Fruit fly (Drosophila melanogaster) whole organism, embryonic: ENCODE data around the gene CG40198.

Source experiments
- CG10147 ChIP-seq: fragments of 200-800 bp; sonication (Bioruptor generic); optimal IDR thresholded peaks from 2 replicates; lab custom pipeline; 2019; ENCODE audit warnings: missing biosample characterization, mild to moderate bottlenecking, missing genetic modification characterization, moderate library complexity
- CG10321 ChIP-seq: fragments of 200-800 bp; sonication (Bioruptor generic); IDR thresholded peaks from 2 replicates; pipeline ENCODE4 v1.3.6; 2022; ENCODE audit warnings: missing biosample characterization, missing genetic modification characterization
- CG10366 ChIP-seq: fragments of 200-800 bp; sonication (Bioruptor generic); IDR thresholded peaks from 2 replicates; pipeline ENCODE4 v1.3.6; 2022; ENCODE audit warnings: missing biosample characterization, missing genetic modification characterization
- CG14014 ChIP-seq: fragments of 200-800 bp; sonication (Bioruptor generic); IDR thresholded peaks from 2 replicates; pipeline ENCODE4 v1.3.6; 2022; ENCODE audit warnings: missing biosample characterization, missing genetic modification characterization
- CG14860 ChIP-seq: fragments of 200-800 bp; sonication (Bioruptor generic); IDR thresholded peaks from 3 replicates; pipeline ENCODE4 v1.3.6; 2022; ENCODE audit warnings: missing biosample characterization, missing genetic modification characterization; ENCODE audit not compliant: partially characterized antibody
- CG15696 ChIP-seq: fragments of 200-800 bp; sonication (Bioruptor generic); optimal IDR thresholded peaks from 2 replicates; lab custom pipeline; 2019; ENCODE audit warnings: missing biosample characterization, mild to moderate bottlenecking, missing genetic modification characterization, moderate library complexity
- CG17361 ChIP-seq: fragments of 200-800 bp; sonication (Bioruptor generic); IDR thresholded peaks from 3 replicates; pipeline ENCODE4 v1.3.6; 2022; ENCODE audit warnings: missing biosample characterization, missing genetic modification characterization
- CG18619 ChIP-seq: fragments of 200-800 bp; sonication (Bioruptor generic); optimal IDR thresholded peaks from 3 replicates; lab custom pipeline; 2017; ENCODE audit warnings: missing biosample characterization, mild to moderate bottlenecking, missing genetic modification characterization
- CG2712 ChIP-seq: fragments of 200-800 bp; optimal IDR thresholded peaks from 3 replicates; lab custom pipeline; 2019; ENCODE audit warnings: missing biosample characterization, mild to moderate bottlenecking, missing genetic modification characterization, moderate library complexity
- CG31224 ChIP-seq: fragments of 200-800 bp; sonication (Bioruptor generic); IDR thresholded peaks from 2 replicates; pipeline ENCODE4 v1.3.6; 2022; ENCODE audit warnings: missing biosample characterization, missing genetic modification characterization
- CG3407 ChIP-seq: fragments of 200-800 bp; sonication (Bioruptor generic); optimal IDR thresholded peaks from 2 replicates; lab custom pipeline; 2018; ENCODE audit warnings: missing biosample characterization, mild to moderate bottlenecking, missing genetic modification characterization
- CG42726 ChIP-seq: fragments of 200-800 bp; sonication (Bioruptor generic); IDR thresholded peaks from 2 replicates; pipeline ENCODE4 v1.3.6; 2022; ENCODE audit warnings: missing biosample characterization, missing genetic modification characterization; ENCODE audit not compliant: partially characterized antibody
- CG4424 ChIP-seq: fragments of 200-800 bp; sonication (Bioruptor generic); optimal IDR thresholded peaks from 3 replicates; lab custom pipeline; 2016; ENCODE audit warnings: missing biosample characterization, missing genetic modification characterization
- CG6175 ChIP-seq: fragments of 200-800 bp; sonication (Bioruptor generic); IDR thresholded peaks from 3 replicates; pipeline ENCODE4 v1.3.6; 2022; ENCODE audit warnings: missing biosample characterization, missing genetic modification characterization
- CG6765 ChIP-seq: fragments of 200-800 bp; sonication (Bioruptor generic); optimal IDR thresholded peaks from 3 replicates; lab custom pipeline; 2017; ENCODE audit warnings: missing biosample characterization, mild to moderate bottlenecking, missing genetic modification characterization
- CG7963 ChIP-seq: fragments of 200-800 bp; sonication (Bioruptor generic); IDR thresholded peaks from 3 replicates; pipeline ENCODE4 v1.3.6; 2022; ENCODE audit warnings: missing biosample characterization, missing genetic modification characterization; ENCODE audit not compliant: partially characterized antibody
- CG8478 ChIP-seq: fragments of >200 bp; optimal IDR thresholded peaks from 2 replicates; lab custom pipeline; 2018
- CHES-1-like ChIP-seq: fragments of 200-800 bp; sonication (Bioruptor generic); optimal IDR thresholded peaks from 2 replicates; lab custom pipeline; 2016; ENCODE audit warnings: missing biosample characterization, missing genetic modification characterization
- D19B ChIP-seq: fragments of 200-800 bp; sonication (Bioruptor generic); optimal IDR thresholded peaks from 2 replicates; lab custom pipeline; 2017; ENCODE audit warnings: missing biosample characterization, mild to moderate bottlenecking, missing genetic modification characterization
- Dip2 ChIP-seq: fragments of 200-800 bp; sonication (Bioruptor generic); IDR thresholded peaks from 2 replicates; pipeline ENCODE4 v1.3.6; 2022; ENCODE audit warnings: missing biosample characterization, missing genetic modification characterization
- HLH4C ChIP-seq: fragments of 200-800 bp; sonication (Bioruptor generic); IDR thresholded peaks from 3 replicates; pipeline ENCODE4 v1.3.6; 2022; ENCODE audit warnings: missing biosample characterization, missing genetic modification characterization; ENCODE audit not compliant: partially characterized antibody
- Med ChIP-seq: fragments of 200-800 bp; sonication (Bioruptor generic); peaks from one replicate; lab custom pipeline; 2016; ENCODE audit warnings: missing biosample characterization, missing genetic modification characterization, mild to moderate bottlenecking, inconsistent platforms, moderate library complexity
- Mrtf ChIP-seq: fragments of 200-800 bp; sonication (Bioruptor generic); IDR thresholded peaks from 3 replicates; pipeline ENCODE4 v1.3.6; 2022; ENCODE audit warnings: missing biosample characterization, missing genetic modification characterization
- Oaz ChIP-seq: fragments of 200-800 bp; sonication (Bioruptor generic); IDR thresholded peaks from 2 replicates; pipeline ENCODE4 v1.3.6; 2022; ENCODE audit warnings: missing biosample characterization, missing genetic modification characterization
- Poxn ChIP-seq: fragments of 200-800 bp; sonication (Bioruptor generic); IDR thresholded peaks from 2 replicates; pipeline ENCODE4 v1.3.6; 2022; ENCODE audit warnings: missing biosample characterization, missing genetic modification characterization
- Ptx1 ChIP-seq: fragments of 200-800 bp; sonication (Bioruptor generic); IDR thresholded peaks from 2 replicates; pipeline ENCODE4 v1.3.6; 2022; ENCODE audit warnings: missing biosample characterization, missing genetic modification characterization
- Ravus ChIP-seq: fragments of 200-800 bp; sonication (Bioruptor generic); IDR thresholded peaks from 2 replicates; pipeline ENCODE4 v1.3.6; 2022; ENCODE audit warnings: missing biosample characterization, missing genetic modification characterization
- Sox100B ChIP-seq: fragments of 200-800 bp; sonication (Bioruptor generic); optimal IDR thresholded peaks from 3 replicates; lab custom pipeline; 2018; ENCODE audit warnings: missing biosample characterization, mild to moderate bottlenecking, missing genetic modification characterization
- Ssrp ChIP-seq: fragments of 200-800 bp; sonication (Bioruptor generic); optimal IDR thresholded peaks from 2 replicates; lab custom pipeline; 2018; ENCODE audit warnings: missing biosample characterization, mild to moderate bottlenecking, missing genetic modification characterization, moderate library complexity
- Trl ChIP-seq, 3 experiments: fragments of >200 bp in 2 of 3; fragments of 200-800 bp in 1 of 3; sonication (Bioruptor generic) in 1 of 3; optimal IDR thresholded peaks; 2 replicates in 1 of 3; 3 replicates in 2 of 3; lab custom pipeline; 2016 to 2017; ENCODE audit warnings: missing biosample characterization in 1 of 3, missing genetic modification characterization in 1 of 3
- amos ChIP-seq: fragments of 200-800 bp; sonication (Bioruptor generic); IDR thresholded peaks from 2 replicates; pipeline ENCODE4 v1.3.6; 2022; ENCODE audit warnings: missing biosample characterization, missing genetic modification characterization; ENCODE audit not compliant: partially characterized antibody
- en ChIP-seq: fragments of 200-800 bp; sonication (Bioruptor generic); optimal IDR thresholded peaks from 2 replicates; lab custom pipeline; 2016; ENCODE audit warnings: missing biosample characterization, missing genetic modification characterization
- gce ChIP-seq: fragments of 200-800 bp; sonication (Bioruptor generic); IDR thresholded peaks from 3 replicates; pipeline ENCODE4 v1.3.6; 2022; ENCODE audit warnings: missing biosample characterization, missing genetic modification characterization
- inv ChIP-seq: fragments of 200-800 bp; sonication (Bioruptor generic); IDR thresholded peaks from 2 replicates; pipeline ENCODE4 v1.3.6; 2022; ENCODE audit warnings: missing biosample characterization, missing genetic modification characterization; ENCODE audit not compliant: partially characterized antibody
- lola ChIP-seq, 3 experiments: fragments of >200 bp in 2 of 3; fragments of 200-800 bp in 1 of 3; sonication (Bioruptor generic) in 1 of 3; optimal IDR thresholded peaks; 2 replicates each; lab custom pipeline; 2017 to 2019; ENCODE audit warnings: missing biosample characterization in 3 of 3, missing genetic modification characterization in 3 of 3, mild to moderate bottlenecking in 1 of 3, moderate library complexity in 1 of 3
- nerfin-1 ChIP-seq: fragments of 200-800 bp; sonication (Bioruptor generic); optimal IDR thresholded peaks from 3 replicates; lab custom pipeline; 2019; ENCODE audit warnings: missing biosample characterization, mild to moderate bottlenecking, missing genetic modification characterization, moderate library complexity
- nom ChIP-seq: fragments of 200-800 bp; sonication (Bioruptor generic); optimal IDR thresholded peaks from 2 replicates; lab custom pipeline; 2017; ENCODE audit warnings: missing biosample characterization, missing genetic modification characterization, mild to moderate bottlenecking, moderate library complexity, missing genetic modification reagents
- otp ChIP-seq: fragments of 200-800 bp; sonication (Bioruptor generic); IDR thresholded peaks from 3 replicates; pipeline ENCODE4, ENCODE4 v1.3.6; 2022; ENCODE audit warnings: missing biosample characterization, missing genetic modification characterization
- scrt ChIP-seq: fragments of 200-800 bp; sonication (Bioruptor generic); optimal IDR thresholded peaks from 2 replicates; lab custom pipeline; 2018; ENCODE audit warnings: missing biosample characterization, mild to moderate bottlenecking, missing genetic modification characterization, moderate library complexity
- slbo ChIP-seq: fragments of 200-800 bp; sonication (Bioruptor generic); IDR thresholded peaks from 2 replicates; pipeline ENCODE4 v1.3.6; 2022; ENCODE audit warnings: missing biosample characterization, missing genetic modification characterization
- so ChIP-seq: fragments of 200-800 bp; sonication (Bioruptor generic); IDR thresholded peaks from 3 replicates; pipeline ENCODE4 v1.3.6; 2022; ENCODE audit warnings: missing biosample characterization, missing genetic modification characterization
- tna ChIP-seq: fragments of 200-800 bp; sonication (Bioruptor generic); IDR thresholded peaks from 2 replicates; pipeline ENCODE4 v1.3.6; 2022; ENCODE audit warnings: missing biosample characterization, missing genetic modification characterization; ENCODE audit not compliant: partially characterized antibody
- usp ChIP-seq: fragments of >200 bp; optimal IDR thresholded peaks from 2 replicates; lab custom pipeline; 2017; ENCODE audit warnings: missing biosample characterization, missing genetic modification characterization
- zen ChIP-seq: fragments of 200-800 bp; sonication (Bioruptor generic); optimal IDR thresholded peaks from 3 replicates; lab custom pipeline; 2018; ENCODE audit warnings: missing biosample characterization, mild to moderate bottlenecking, missing genetic modification characterization, moderate library complexity

The CG40198 gene

DNA sequence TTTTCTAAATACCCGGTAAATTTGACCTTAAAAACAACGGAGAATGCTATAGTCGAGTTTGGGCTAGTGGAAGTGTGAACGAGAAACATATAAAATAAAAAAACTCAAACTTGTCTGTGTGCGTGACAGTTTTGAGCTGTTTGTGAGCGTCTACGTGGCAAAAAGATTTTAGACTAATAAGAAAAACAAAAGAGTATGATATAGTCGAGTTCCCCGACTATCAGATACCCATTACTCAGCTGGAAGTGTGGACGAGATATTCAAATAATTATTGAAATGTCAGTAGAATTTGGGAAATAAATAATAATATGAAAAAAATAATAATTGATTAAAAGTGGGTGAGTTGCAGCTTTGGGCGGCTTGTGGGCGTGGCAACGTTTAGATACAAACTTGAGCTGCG is 33.7 kb downstream of the CG40198 start (continued):
- peak; percentile 63; the same call in 1 of the 2 replicates for TF ChIP-seq tna
- peak; percentile 10 for TF ChIP-seq Med
- TF ChIP-seq CG10321 (GFP tag; lab: Robert Waterston, UW) = no peak
- no peak for TF ChIP-seq Trl (optimal IDR thresholded peaks at IDR 0.05; lab: Kevin White, UChicago)
- TF ChIP-seq Trl (GFP tag; optimal IDR thresholded peaks at IDR 0.05; lab: Kevin White, UChicago) = no peak
- no peak for TF ChIP-seq CG14014
- TF ChIP-seq CG14860 = peak; percentile 58; the same call in 2 of the 3 replicates
- TF ChIP-seq Sox100B (GFP tag; lab: Kevin White, UChicago) = no peak
- no peak for TF ChIP-seq CG2712 (tag; lab: Kevin White, UChicago)
- no peak for TF ChIP-seq Dip2 (GFP tag; lab: Robert Waterston, UW)
- TF ChIP-seq amos (GFP tag; lab: Robert Waterston, UW) = 0 out of 2 replicates have a peak, but pooled peaks have one; percentile 27
- TF ChIP-seq CHES-1-like (GFP tag; lab: Kevin White, UChicago) = no peak
- peak; percentile 62 for TF ChIP-seq D19B
- TF ChIP-seq Ravus (GFP tag; lab: Robert Waterston, UW) = no peak
- TF ChIP-seq CG8478 = no peak
- TF ChIP-seq CG6765 = no peak
- no peak for TF ChIP-seq Mrtf (GFP tag; lab: Robert Waterston, UW)
- TF ChIP-seq nom (GFP tag; lab: Kevin White, UChicago) = no peak
- TF ChIP-seq HLH4C (GFP tag; lab: Robert Waterston, UW) = peak; percentile 82
- no peak for TF ChIP-seq en (GFP tag; lab: Kevin White, UChicago)
- TF ChIP-seq CG4424 (GFP tag; lab: Kevin White, UChicago) = no peak
- TF ChIP-seq CG10147 (GFP tag; lab: Kevin White, UChicago) = no peak
- no peak for TF ChIP-seq CG42726 (GFP tag; lab: Robert Waterston, UW)
- TF ChIP-seq Ssrp (tag; lab: Kevin White, UChicago) = no peak
- TF ChIP-seq CG3407 (GFP tag; lab: Kevin White, UChicago) = no peak
- no peak for TF ChIP-seq nerfin-1 (tag; lab: Kevin White, UChicago)
- TF ChIP-seq zen (tag; lab: Kevin White, UChicago) = no peak
- TF ChIP-seq lola (GFP tag; optimal IDR thresholded peaks at IDR 0.05; lab: Kevin White, UChicago) = no peak
- TF ChIP-seq CG17361 = 0 out of 3 replicates have a peak, but pooled peaks have one; percentile 9
- no peak for TF ChIP-seq scrt (GFP tag; lab: Kevin White, UChicago)
- TF ChIP-seq CG10366 = no peak
- no peak for TF ChIP-seq CG15696 (tag; lab: Kevin White, UChicago)
- TF ChIP-seq inv (GFP tag; lab: Robert Waterston, UW) = peak; percentile 30; the same call in 1 of the 2 replicates
- no peak for TF ChIP-seq otp
- no peak for TF ChIP-seq CG6175 (GFP tag; lab: Robert Waterston, UW)
- TF ChIP-seq Ptx1 (GFP tag; lab: Robert Waterston, UW) = no peak
- TF ChIP-seq gce (GFP tag; lab: Robert Waterston, UW) = no peak
- TF ChIP-seq usp (GFP tag; lab: Kevin White, UChicago) = no peak
- TF ChIP-seq CG31224 (GFP tag; lab: Robert Waterston, UW) = no peak
- TF ChIP-seq CG18619 (GFP tag; lab: Kevin White, UChicago) = no peak
- TF ChIP-seq Poxn (GFP tag; lab: Robert Waterston, UW) = no peak
- TF ChIP-seq so (GFP tag; lab: Robert Waterston, UW) = no peak
- no peak for TF ChIP-seq Oaz
- no peak for TF ChIP-seq slbo (GFP tag; lab: Robert Waterston, UW)
- TF ChIP-seq CG7963 (GFP tag; lab: Robert Waterston, UW) = 0 out of 3 replicates have a peak, but pooled peaks have one; percentile 29
